Worm (Caenorhabditis elegans) whole organism, early embryonic: ENCODE data around the gene B0001.5.
"Not testable (repeated sequence)": the region's sequence is repeated elsewhere in the genome, so short reads cannot be mapped to it uniquely, and the experiment has no call there.

Experiments used
- B0310.2 ChIP-seq: sonication (generic microtip); optimal IDR thresholded peaks from 2 replicates; lab custom pipeline; 2016; ENCODE audit warnings: mild to moderate bottlenecking, missing genetic modification characterization, missing compliant biosample characterization
- F13C5.2 ChIP-seq: sonication (generic microtip); optimal IDR thresholded peaks from 2 replicates; lab custom pipeline; 2017; ENCODE audit warnings: mild to moderate bottlenecking, missing genetic modification characterization, inconsistent platforms, missing compliant biosample characterization
- aly-1 ChIP-seq: sonication (generic microtip); optimal IDR thresholded peaks from 2 replicates; lab custom pipeline; 2016; ENCODE audit warnings: missing genetic modification characterization, missing compliant biosample characterization
- ama-1 ChIP-seq: fragments of 150-350 bp; optimal IDR thresholded peaks from 2 replicates; lab custom pipeline; 2014
- ceh-13 ChIP-seq: fragments of 200-800 bp; sonication (Bioruptor generic); optimal IDR thresholded peaks from 2 replicates; lab custom pipeline; 2018; ENCODE audit warnings: mild to moderate bottlenecking, missing genetic modification characterization, missing compliant biosample characterization
- ceh-36 ChIP-seq: sonication (generic microtip); optimal IDR thresholded peaks from 2 replicates; lab custom pipeline; 2016; ENCODE audit warnings: missing genetic modification characterization, inconsistent platforms, missing compliant biosample characterization
- ets-7 ChIP-seq: sonication (generic microtip); optimal IDR thresholded peaks from 2 replicates; lab custom pipeline; 2016; ENCODE audit warnings: missing genotype, missing genetic modification characterization, missing compliant biosample characterization
- flt-1 ChIP-seq: fragments of 200-800 bp; sonication (Bioruptor generic); IDR thresholded peaks from 2 replicates; pipeline ENCODE4 v1.3.6; 2022; ENCODE audit warnings: missing genetic modification characterization, missing compliant biosample characterization
- hmbx-1 ChIP-seq: sonication (generic microtip); optimal IDR thresholded peaks from 2 replicates; lab custom pipeline; 2016; ENCODE audit warnings: mild to moderate bottlenecking, missing genetic modification characterization, missing compliant biosample characterization
- hmg-4 ChIP-seq: fragments of 200-800 bp; sonication (Bioruptor generic); optimal IDR thresholded peaks from 2 replicates; lab custom pipeline; 2018; ENCODE audit warnings: mild to moderate bottlenecking, missing genetic modification characterization, missing compliant biosample characterization
- hnd-1 ChIP-seq: sonication (generic microtip); optimal IDR thresholded peaks from 2 replicates; lab custom pipeline; 2016; ENCODE audit warnings: missing genetic modification characterization, missing compliant biosample characterization
- pes-1 ChIP-seq: fragments of 200-800 bp; sonication (Bioruptor generic); IDR thresholded peaks from 2 replicates; pipeline ENCODE4 v1.3.6; 2022; ENCODE audit warnings: missing genetic modification reagents, missing genetic modification characterization, missing compliant biosample characterization
- scrt-1 ChIP-seq: fragments of 200-800 bp; sonication (Bioruptor generic); IDR thresholded peaks from 2 replicates; pipeline ENCODE4 v1.3.6; 2022; ENCODE audit warnings: missing genetic modification characterization, missing compliant biosample characterization
- sea-1 ChIP-seq: fragments of 200-800 bp; sonication (Bioruptor generic); conservative IDR thresholded peaks from 2 replicates; pipeline ENCODE4 v1.3.6; 2022; ENCODE audit warnings: missing genetic modification characterization, missing compliant biosample characterization
- tbx-11 ChIP-seq: fragments of 200-800 bp; sonication (Bioruptor generic); IDR thresholded peaks from 2 replicates; pipeline ENCODE4 v1.3.6; 2022; ENCODE audit warnings: missing genetic modification characterization, missing compliant biosample characterization
- tbx-37 ChIP-seq: fragments of 200-800 bp; sonication (Bioruptor generic); conservative IDR thresholded peaks from 2 replicates; pipeline ENCODE4 v1.3.6; 2022; ENCODE audit warnings: missing genetic modification reagents, missing genetic modification characterization, missing compliant biosample characterization
- tra-4 ChIP-seq: sonication (generic microtip); optimal IDR thresholded peaks from 2 replicates; lab custom pipeline; 2017; ENCODE audit warnings: missing genetic modification characterization, missing compliant biosample characterization

The B0001.5 gene

DNA sequence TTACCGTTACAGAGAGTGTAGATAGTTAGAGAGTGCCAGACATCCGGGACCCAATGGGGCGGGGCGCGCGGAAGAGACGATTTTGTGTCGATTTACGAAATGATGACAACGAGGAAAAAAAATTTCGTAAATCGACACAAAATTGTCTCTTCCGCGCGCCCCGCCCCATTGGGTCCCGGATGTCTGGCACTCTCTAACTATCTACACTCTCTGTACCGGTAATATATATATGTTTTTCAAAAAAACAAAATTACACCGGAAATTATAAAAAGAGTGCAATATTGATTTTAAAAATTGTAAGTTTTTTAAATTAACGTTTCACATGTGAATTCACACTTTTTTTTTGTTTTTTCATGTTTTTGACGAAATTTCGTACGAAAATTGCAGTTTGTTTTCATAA, 5.0 kb downstream of the B0001.5 start, which contains the start of gene B0001.4:
Gene B0001.4, minus strand, starts transcription at position 101 of the 400 bp plus-strand sequence.
- TF ChIP-seq hmbx-1 (tag; lab: Kevin White, UChicago); tbx-37 (GFP tag; lab: Robert Waterston, UW); ama-1: not testable (repeated sequence)

DNA sequence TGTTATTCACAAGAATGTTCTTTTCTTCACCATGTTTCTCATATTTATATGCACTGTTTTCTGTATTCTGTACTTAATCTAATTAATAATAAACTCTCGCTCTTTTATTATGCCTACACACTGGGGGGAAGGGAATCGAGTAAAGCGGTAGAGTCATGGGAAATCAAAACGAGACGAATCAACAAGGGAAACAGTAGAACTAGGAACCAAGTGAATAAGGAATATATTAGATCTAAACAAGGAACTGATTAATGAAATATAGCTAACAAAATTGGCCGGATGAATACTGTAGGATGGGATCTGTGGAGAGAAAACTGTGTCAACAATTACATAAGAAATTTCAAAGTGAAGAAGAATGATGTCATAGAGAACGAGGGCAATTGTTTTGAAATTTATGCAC, 8.1 kb downstream of the B0001.5 start:
- TF ChIP-seq scrt-1 (GFP tag; lab: Robert Waterston, UW), result no peak
- no peak for TF ChIP-seq hmbx-1 (tag; lab: Kevin White, UChicago)
- no peak for TF ChIP-seq ceh-36 (tag; lab: Kevin White, UChicago)
- TF ChIP-seq hmg-4 (GFP tag; lab: Kevin White, UChicago), result no peak
- TF ChIP-seq B0310.2, result no peak
- no peak for TF ChIP-seq tbx-37 (GFP tag; lab: Robert Waterston, UW)
- no peak for TF ChIP-seq F13C5.2
- no peak for TF ChIP-seq sea-1 (GFP tag; lab: Robert Waterston, UW)
- TF ChIP-seq flt-1, result no peak
- no peak for TF ChIP-seq tbx-11
- TF ChIP-seq ama-1, result no peak

DNA sequence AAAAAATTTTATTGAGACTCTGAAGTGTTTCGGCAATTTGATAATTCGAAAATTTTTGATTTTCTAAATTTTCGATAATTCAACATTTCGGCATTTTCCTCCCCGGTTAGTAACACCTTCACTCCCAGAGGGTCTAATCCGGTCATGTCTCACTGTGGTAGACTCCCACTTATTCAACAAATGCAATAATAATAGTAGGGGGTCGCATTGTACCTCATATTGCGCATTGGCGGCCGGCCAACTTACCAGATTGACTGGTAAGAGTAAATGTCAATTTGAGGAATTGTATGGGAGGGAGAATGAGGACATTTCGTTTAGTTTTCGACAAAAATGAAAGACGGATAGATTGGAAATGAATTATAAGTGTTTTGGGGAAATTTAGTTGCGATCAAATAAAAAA, 9.4 kb downstream of the B0001.5 start:
- TF ChIP-seq tra-4 (tag; lab: Kevin White, UChicago) (no peak), hmbx-1 (tag; lab: Kevin White, UChicago) (no peak), flt-1 (no peak)

DNA sequence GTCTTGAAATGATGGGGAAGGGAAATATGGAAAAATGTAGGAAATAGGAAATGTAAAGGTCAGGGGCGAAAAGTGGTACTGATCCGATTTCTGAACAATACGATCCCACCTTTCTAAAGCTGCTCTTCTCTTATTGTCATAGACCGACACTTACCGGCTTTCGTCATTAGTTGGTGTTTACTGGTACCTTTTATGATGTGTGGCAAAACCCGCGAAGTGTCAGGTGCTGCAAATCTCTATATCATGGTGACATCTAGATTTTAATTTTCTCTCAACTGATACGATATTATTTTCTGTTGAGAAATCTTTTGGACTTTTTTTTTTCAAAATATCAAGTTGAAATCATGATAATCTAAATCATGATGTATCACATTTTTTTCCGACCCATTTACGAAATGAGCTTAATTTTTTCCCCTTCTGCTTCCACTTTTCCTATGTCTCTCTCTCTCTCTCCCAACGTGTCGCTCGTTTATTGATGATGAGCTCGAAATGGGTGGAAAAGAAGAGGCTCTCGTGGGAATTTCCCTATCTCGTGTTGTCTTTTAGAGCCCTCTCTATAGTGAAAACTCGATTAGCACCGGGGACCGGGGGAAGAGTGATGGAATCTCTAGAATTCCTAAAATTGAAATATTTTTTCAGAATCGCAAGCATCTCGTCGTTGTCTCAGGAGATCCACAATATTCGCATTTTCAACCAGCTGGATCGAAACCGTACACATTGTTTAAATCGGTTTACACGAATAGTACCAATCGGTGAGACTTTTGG, 11.6 kb downstream of the B0001.5 start:
- no peak for TF ChIP-seq tbx-11
- no peak for TF ChIP-seq ceh-36 (tag; lab: Kevin White, UChicago)

DNA sequence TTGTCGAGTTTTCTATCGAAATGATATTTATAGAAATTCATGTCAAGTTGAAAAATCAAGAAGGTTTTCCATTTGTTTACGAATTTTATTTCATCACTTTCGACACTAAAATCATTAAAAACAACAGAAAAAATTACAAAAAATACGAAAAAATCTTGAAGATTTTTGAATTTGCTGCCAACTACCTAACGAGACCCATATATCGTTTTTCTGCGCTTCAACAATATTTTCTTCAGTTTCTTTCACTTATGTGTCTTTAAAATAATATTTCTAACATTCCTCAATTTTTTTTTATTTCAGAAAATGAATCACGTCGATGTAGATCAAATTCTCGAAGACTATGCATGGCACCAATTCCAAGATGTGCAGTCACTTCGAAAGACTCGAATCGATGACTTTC, 13.9 kb downstream of the B0001.5 start, which contains the start of gene lin-24:
Gene lin-24, plus strand, starts transcription at position 301 of the 400 bp plus-strand sequence.
- no peak for TF ChIP-seq F13C5.2
- TF ChIP-seq ceh-36 (tag; lab: Kevin White, UChicago), result no peak
- no peak for TF ChIP-seq scrt-1 (GFP tag; lab: Robert Waterston, UW)
- no peak for TF ChIP-seq ets-7 (tag; lab: Kevin White, UChicago)
- TF ChIP-seq hmbx-1 (tag; lab: Kevin White, UChicago), result no peak
- no peak for TF ChIP-seq pes-1
- no peak for TF ChIP-seq flt-1
- TF ChIP-seq hnd-1 (tag; lab: Kevin White, UChicago), result no peak
- no peak for TF ChIP-seq tbx-11
- no peak for TF ChIP-seq sea-1 (GFP tag; lab: Robert Waterston, UW)
- TF ChIP-seq B0310.2, result no peak
- TF ChIP-seq hmg-4 (GFP tag; lab: Kevin White, UChicago), result no peak

DNA sequence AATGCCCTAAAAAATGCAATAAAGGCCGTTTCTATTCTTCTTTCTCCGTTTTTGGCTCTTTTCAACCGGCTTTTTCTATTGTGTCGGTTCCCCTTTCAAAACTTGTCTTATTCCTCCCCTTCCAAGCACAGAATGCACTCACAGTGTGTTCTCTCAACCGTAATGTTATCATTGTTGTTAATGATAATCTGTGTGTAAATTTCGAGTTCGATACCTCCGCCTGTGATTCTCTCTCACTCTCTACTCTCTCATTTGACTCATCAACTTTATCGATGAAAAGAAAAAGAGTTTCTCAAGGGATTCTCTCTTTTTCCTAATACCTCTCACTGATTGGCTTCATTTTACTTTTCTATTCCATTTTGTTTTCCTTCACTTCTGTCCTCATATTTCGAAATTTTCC, 14.4 kb downstream of the B0001.5 start:
- no peak for TF ChIP-seq tbx-37 (GFP tag; lab: Robert Waterston, UW)
- no peak for TF ChIP-seq sea-1 (GFP tag; lab: Robert Waterston, UW)
- no peak for TF ChIP-seq flt-1
- TF ChIP-seq tra-4 (tag; lab: Kevin White, UChicago), result no peak
- no peak for TF ChIP-seq pes-1
- TF ChIP-seq ceh-36 (tag; lab: Kevin White, UChicago), result no peak
- no peak for TF ChIP-seq ets-7 (tag; lab: Kevin White, UChicago)
- no peak for TF ChIP-seq tbx-11
- no peak for TF ChIP-seq aly-1
- no peak for TF ChIP-seq scrt-1 (GFP tag; lab: Robert Waterston, UW)
- no peak for TF ChIP-seq F13C5.2
- TF ChIP-seq B0310.2, result no peak
- no peak for TF ChIP-seq ceh-13

DNA sequence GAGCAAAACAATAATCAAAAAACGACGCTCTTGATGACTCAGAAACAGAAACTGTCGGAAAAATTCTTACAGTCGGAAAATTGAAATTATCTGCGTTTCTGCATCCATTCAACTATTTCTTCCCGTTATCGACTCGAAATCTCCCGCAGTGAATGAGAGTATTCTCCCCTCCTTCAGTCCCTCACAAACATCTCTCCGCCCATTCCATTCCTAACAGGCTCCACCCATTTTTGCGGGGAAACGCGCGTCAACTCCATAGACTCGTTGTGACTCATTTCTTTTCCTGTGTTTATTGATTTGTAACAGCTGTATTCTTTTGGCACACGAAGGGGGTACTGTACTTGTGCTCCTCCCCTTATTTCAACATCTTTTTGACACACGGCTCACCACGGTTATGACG, 15.3 kb downstream of the B0001.5 start:
- TF ChIP-seq ama-1 (no peak), ceh-13 (no peak), ets-7 (tag; lab: Kevin White, UChicago) (no peak), tbx-37 (GFP tag; lab: Robert Waterston, UW) (no peak), sea-1 (GFP tag; lab: Robert Waterston, UW) (no peak), scrt-1 (GFP tag; lab: Robert Waterston, UW) (no peak), ceh-36 (tag; lab: Kevin White, UChicago) (no peak), B0310.2 (no peak), hmbx-1 (tag; lab: Kevin White, UChicago) (no peak), tbx-11 (no peak), hmg-4 (GFP tag; lab: Kevin White, UChicago) (no peak), tra-4 (tag; lab: Kevin White, UChicago) (no peak), flt-1 (no peak), aly-1 (no peak)

DNA sequence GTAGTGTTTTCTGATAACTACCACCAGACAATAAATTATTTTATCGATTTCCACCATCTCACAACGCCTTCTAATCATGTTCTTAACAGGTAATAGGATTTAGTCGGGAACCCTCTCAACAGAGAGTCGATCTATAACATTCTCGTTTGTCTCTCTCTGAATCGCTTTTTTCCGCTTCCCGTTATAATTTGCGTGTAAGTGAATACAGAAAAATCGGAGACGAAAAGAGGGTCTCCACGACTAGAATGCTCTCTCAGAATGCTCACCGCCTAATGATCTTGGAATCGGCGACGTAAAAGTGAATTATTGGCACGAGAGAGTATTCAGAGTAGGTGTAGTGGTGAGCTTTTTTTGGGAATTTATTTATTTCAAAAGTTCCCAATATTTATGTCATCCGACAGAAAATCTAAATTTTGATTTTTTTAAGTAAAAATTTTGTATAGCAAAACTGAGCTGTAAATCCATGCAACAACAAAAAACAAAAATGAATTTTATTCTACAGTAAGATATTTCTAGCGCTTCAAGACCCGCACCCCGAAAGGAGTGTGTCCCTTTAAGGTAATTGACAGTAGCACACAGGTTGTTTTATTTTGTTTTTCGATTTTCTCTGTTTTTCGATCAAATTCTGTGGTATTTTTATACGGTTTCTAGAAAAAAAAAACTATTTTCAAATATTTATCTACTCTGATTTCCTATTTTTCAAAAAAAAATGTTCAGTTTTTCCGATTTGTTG, 16.2 kb downstream of the B0001.5 start:
- TF ChIP-seq ets-7 (tag; lab: Kevin White, UChicago), result no peak
- TF ChIP-seq hmg-4 (GFP tag; lab: Kevin White, UChicago), result no peak
- TF ChIP-seq flt-1, result no peak
- TF ChIP-seq ceh-36 (tag; lab: Kevin White, UChicago), result no peak
- no peak for TF ChIP-seq scrt-1 (GFP tag; lab: Robert Waterston, UW)
- TF ChIP-seq aly-1, result no peak
- TF ChIP-seq hmbx-1 (tag; lab: Kevin White, UChicago), result no peak
- no peak for TF ChIP-seq B0310.2
- no peak for TF ChIP-seq F13C5.2
- no peak for TF ChIP-seq tbx-11
